Fruit fly (Drosophila melanogaster) whole organism, prepupa: ENCODE results near the gene CG34291.

Experiments used
- Blimp-1 ChIP-seq: fragments of 200-800 bp; sonication (Bioruptor generic); optimal IDR thresholded peaks from 3 replicates; lab custom pipeline; 2017; ENCODE audit warnings: missing biosample characterization, missing genetic modification characterization, mild to moderate bottlenecking, moderate library complexity, missing genetic modification reagents
- CG10631 ChIP-seq: fragments of 200-800 bp; sonication (Bioruptor generic); optimal IDR thresholded peaks from 2 replicates; lab custom pipeline; 2016; ENCODE audit warnings: missing biosample characterization, missing genetic modification characterization
- CG10669 ChIP-seq: fragments of 200-800 bp; sonication (Bioruptor generic); optimal IDR thresholded peaks from 3 replicates; lab custom pipeline; 2018; ENCODE audit warnings: missing biosample characterization, mild to moderate bottlenecking, missing genetic modification characterization, moderate library complexity
- CG11294 ChIP-seq: fragments of 200-800 bp; sonication (Bioruptor generic); IDR thresholded peaks from 2 replicates; pipeline ENCODE4 v1.3.6; 2022; ENCODE audit warnings: missing biosample characterization, missing genetic modification characterization
- CG11762 ChIP-seq: fragments of 200-800 bp; sonication (Bioruptor generic); optimal IDR thresholded peaks from 3 replicates; lab custom pipeline; 2016; ENCODE audit warnings: missing biosample characterization, missing genetic modification characterization; ENCODE audit not compliant: insufficient read depth
- CG1621 ChIP-seq: fragments of 200-800 bp; sonication (Bioruptor generic); optimal IDR thresholded peaks from 3 replicates; lab custom pipeline; 2018; ENCODE audit warnings: missing biosample characterization, mild to moderate bottlenecking, missing genetic modification characterization
- CG16779 ChIP-seq: fragments of 200-800 bp; sonication (Bioruptor generic); optimal IDR thresholded peaks from 3 replicates; lab custom pipeline; 2017; ENCODE audit warnings: missing biosample characterization, mild to moderate bottlenecking, missing genetic modification characterization
- CG32006 ChIP-seq: fragments of 200-800 bp; sonication (Bioruptor generic); optimal IDR thresholded peaks from 3 replicates; lab custom pipeline; 2017; ENCODE audit warnings: missing biosample characterization, mild to moderate bottlenecking, missing genetic modification characterization
- CG3919 ChIP-seq: fragments of 200-800 bp; sonication (Bioruptor generic); optimal IDR thresholded peaks from 3 replicates; lab custom pipeline; 2016; ENCODE audit warnings: missing biosample characterization, missing genetic modification characterization
- CG4318 ChIP-seq: fragments of 200-800 bp; sonication (Bioruptor generic); optimal IDR thresholded peaks from 3 replicates; lab custom pipeline; 2017; ENCODE audit warnings: missing biosample characterization, mild to moderate bottlenecking, missing genetic modification characterization
- CG6163 ChIP-seq: fragments of 200-800 bp; sonication (Bioruptor generic); IDR thresholded peaks from 3 replicates; pipeline ENCODE4 v1.3.6; 2022; ENCODE audit warnings: missing biosample characterization, missing genetic modification characterization
- CG6276 ChIP-seq: fragments of 200-800 bp; sonication (Bioruptor generic); optimal IDR thresholded peaks from 2 replicates; lab custom pipeline; 2017; ENCODE audit warnings: missing biosample characterization, mild to moderate bottlenecking, missing genetic modification characterization
- CG6792 ChIP-seq: fragments of 200-800 bp; sonication (Bioruptor generic); optimal IDR thresholded peaks from 3 replicates; lab custom pipeline; 2016; ENCODE audit warnings: missing biosample characterization, missing genetic modification characterization
- CG6808 ChIP-seq: fragments of 200-800 bp; sonication (Bioruptor generic); optimal IDR thresholded peaks from 3 replicates; lab custom pipeline; 2017; ENCODE audit warnings: missing biosample characterization, missing genetic modification characterization, mild to moderate bottlenecking, moderate library complexity, missing genetic modification reagents
- CG6854 ChIP-seq: fragments of 200-800 bp; sonication (Bioruptor generic); optimal IDR thresholded peaks from 2 replicates; lab custom pipeline; 2017; ENCODE audit warnings: missing biosample characterization, mild to moderate bottlenecking, missing genetic modification characterization
- CG7368 ChIP-seq: fragments of 200-800 bp; sonication (Bioruptor generic); optimal IDR thresholded peaks from 3 replicates; lab custom pipeline; 2016; ENCODE audit warnings: missing biosample characterization, missing genetic modification characterization
- CG8119 ChIP-seq: fragments of 200-800 bp; sonication (Bioruptor generic); IDR thresholded peaks from 3 replicates; pipeline ENCODE4 v1.3.6; 2022; ENCODE audit warnings: missing biosample characterization, missing genetic modification characterization
- CG8319 ChIP-seq: fragments of 200-800 bp; sonication (Bioruptor generic); optimal IDR thresholded peaks from 3 replicates; lab custom pipeline; 2016; ENCODE audit warnings: missing biosample characterization, missing genetic modification characterization
- CG9139 ChIP-seq: fragments of 200-800 bp; sonication (Bioruptor generic); optimal IDR thresholded peaks from 3 replicates; lab custom pipeline; 2017; ENCODE audit warnings: missing biosample characterization, mild to moderate bottlenecking, missing genetic modification characterization
- Eip75B ChIP-seq: fragments of 200-800 bp; sonication (Bioruptor generic); optimal IDR thresholded peaks from 3 replicates; lab custom pipeline; 2016; ENCODE audit warnings: missing biosample characterization, missing genetic modification characterization
- Eip78C ChIP-seq: fragments of 200-800 bp; sonication (Bioruptor generic); peaks from one replicate; lab custom pipeline; 2016; ENCODE audit warnings: missing biosample characterization, missing genetic modification characterization
- Eip93F ChIP-seq: fragments of 200-800 bp; sonication (Bioruptor generic); optimal IDR thresholded peaks from 2 replicates; lab custom pipeline; 2016; ENCODE audit warnings: missing biosample characterization, mild to moderate bottlenecking, missing genetic modification characterization
- Gug ChIP-seq: fragments of 200-800 bp; sonication (Bioruptor generic); IDR thresholded peaks from 2 replicates; pipeline ENCODE4 v1.3.6; 2022; ENCODE audit warnings: missing biosample characterization, missing genetic modification characterization
- Hr38 ChIP-seq: sonication (Bioruptor generic); optimal IDR thresholded peaks from 2 replicates; lab custom pipeline; 2016; ENCODE audit warnings: missing biosample characterization, missing genetic modification characterization
- Hr39 ChIP-seq: fragments of 200-800 bp; sonication (Bioruptor generic); optimal IDR thresholded peaks from 2 replicates; lab custom pipeline; 2016; ENCODE audit warnings: missing biosample characterization, missing genetic modification characterization
- Lpt ChIP-seq: fragments of 200-800 bp; sonication (Bioruptor generic); optimal IDR thresholded peaks from 3 replicates; lab custom pipeline; 2016; ENCODE audit warnings: missing biosample characterization, missing genetic modification characterization
- OdsH ChIP-seq: fragments of 200-800 bp; sonication (Bioruptor generic); optimal IDR thresholded peaks from 3 replicates; lab custom pipeline; 2016; ENCODE audit warnings: missing biosample characterization, missing genetic modification characterization
- Sox102F ChIP-seq: fragments of 200-800 bp; sonication (Bioruptor generic); optimal IDR thresholded peaks from 2 replicates; lab custom pipeline; 2016; ENCODE audit warnings: missing biosample characterization, mild to moderate bottlenecking, missing genetic modification characterization
- Sox14 ChIP-seq: fragments of 200-800 bp; sonication (Bioruptor generic); optimal IDR thresholded peaks from 3 replicates; lab custom pipeline; 2016; ENCODE audit warnings: missing biosample characterization, missing genetic modification characterization
- Sox15 ChIP-seq: fragments of 200-800 bp; sonication (Bioruptor generic); optimal IDR thresholded peaks from 3 replicates; lab custom pipeline; 2016; ENCODE audit warnings: missing biosample characterization, missing genetic modification characterization
- cyc ChIP-seq: fragments of 200-800 bp; sonication (Bioruptor generic); optimal IDR thresholded peaks from 3 replicates; lab custom pipeline; 2016; ENCODE audit warnings: missing biosample characterization, missing genetic modification characterization
- dsx ChIP-seq: fragments of 200-800 bp; optimal IDR thresholded peaks from 3 replicates; lab custom pipeline; 2019; ENCODE audit warnings: missing biosample characterization, mild to moderate bottlenecking, missing genetic modification characterization, moderate library complexity; ENCODE audit not compliant: poor library complexity, severe bottlenecking
- eg ChIP-seq: fragments of 200-800 bp; sonication (Bioruptor generic); IDR thresholded peaks from 3 replicates; pipeline ENCODE4 v1.3.6; 2022; ENCODE audit warnings: missing biosample characterization, missing genetic modification characterization
- esn ChIP-seq: fragments of 200-800 bp; sonication (Bioruptor generic); optimal IDR thresholded peaks from 2 replicates; lab custom pipeline; 2016; ENCODE audit warnings: missing biosample characterization, mild to moderate bottlenecking, missing genetic modification characterization, moderate library complexity
- fd59A ChIP-seq: fragments of 200-800 bp; sonication (Bioruptor generic); optimal IDR thresholded peaks from 2 replicates; lab custom pipeline; 2017; ENCODE audit warnings: missing biosample characterization, mild to moderate bottlenecking, missing genetic modification characterization, missing genetic modification reagents
- fd85E ChIP-seq: fragments of 200-800 bp; sonication (Bioruptor generic); optimal IDR thresholded peaks from 3 replicates; lab custom pipeline; 2016; ENCODE audit warnings: missing biosample characterization, missing genetic modification characterization
- fkh ChIP-seq: fragments of 200-800 bp; sonication (Bioruptor generic); optimal IDR thresholded peaks from 3 replicates; lab custom pipeline; 2017; ENCODE audit warnings: missing biosample characterization, mild to moderate bottlenecking, missing genetic modification characterization, moderate library complexity
- lz ChIP-seq: fragments of 200-800 bp; sonication (Bioruptor generic); optimal IDR thresholded peaks from 3 replicates; lab custom pipeline; 2016; ENCODE audit warnings: missing biosample characterization, missing genetic modification characterization
- pdm3 ChIP-seq: fragments of 200-800 bp; sonication (Bioruptor generic); optimal IDR thresholded peaks from 3 replicates; lab custom pipeline; 2016; ENCODE audit warnings: missing biosample characterization, missing genetic modification characterization
- salr ChIP-seq, 2 experiments: fragments of 200-800 bp; sonication (Bioruptor generic); optimal IDR thresholded peaks; 3 replicates each; lab custom pipeline; 2016 to 2018; ENCODE audit warnings: missing biosample characterization in 2 of 2, missing genetic modification characterization in 2 of 2, mild to moderate bottlenecking in 1 of 2
- spab ChIP-seq: fragments of 200-800 bp; sonication (Bioruptor generic); optimal IDR thresholded peaks from 2 replicates; lab custom pipeline; 2017; ENCODE audit warnings: missing biosample characterization, mild to moderate bottlenecking, missing genetic modification characterization, missing genetic modification reagents
- ss ChIP-seq, 2 experiments: fragments of 200-800 bp; sonication (Bioruptor generic); optimal IDR thresholded peaks; 2 replicates in 1 of 2; 3 replicates in 1 of 2; lab custom pipeline; 2017 to 2018; ENCODE audit warnings: mild to moderate bottlenecking in 2 of 2, missing biosample characterization in 2 of 2, missing genetic modification characterization in 2 of 2, moderate library complexity in 1 of 2
- topi ChIP-seq: fragments of 200-800 bp; sonication (Bioruptor generic); optimal IDR thresholded peaks from 3 replicates; lab custom pipeline; 2016; ENCODE audit warnings: missing biosample characterization, missing genetic modification characterization
- vri ChIP-seq: fragments of 200-800 bp; sonication (Bioruptor generic); optimal IDR thresholded peaks from 3 replicates; lab custom pipeline; 2016; ENCODE audit warnings: missing biosample characterization, mild to moderate bottlenecking, missing genetic modification characterization

CG34291 gene

dm6 chr3R:26442609-26443180 is 17.1 kb upstream of the CG34291 start (continued):
- TF ChIP-seq esn (GFP tag; lab: Kevin White, UChicago) (no peak), CG10669 (no peak), Lpt (GFP tag; lab: Kevin White, UChicago) (no peak), spab (GFP tag; lab: Kevin White, UChicago) (peak; percentile 3), pdm3 (no peak), Hr38 (GFP tag; lab: Kevin White, UChicago) (no peak), CG9139 (GFP tag; lab: Kevin White, UChicago) (no peak), CG4318 (GFP tag; lab: Kevin White, UChicago) (no peak), CG8119 (peak; percentile 55), CG8319 (GFP tag; lab: Kevin White, UChicago) (no peak), CG6808 (GFP tag; lab: Kevin White, UChicago) (peak; percentile 5), eg (GFP tag; lab: Robert Waterston, UW) (peak; percentile 72; the same call in 2 of the 3 replicates), Eip93F (GFP tag; lab: Kevin White, UChicago) (no peak), fd85E (GFP tag; lab: Kevin White, UChicago) (no peak), dsx (GFP tag; lab: Kevin White, UChicago) (peak; percentile 14), Sox102F (GFP tag; lab: Kevin White, UChicago) (no peak), Eip75B (GFP tag; lab: Kevin White, UChicago) (no peak)

dm6 chr3R:26440455-26441196 is 15.0 kb upstream of the CG34291 start, which contains the start of gene tx:
TSS of gene tx (plus strand) at chr3R:26440778.
- TF ChIP-seq CG11762 (GFP tag; lab: Kevin White, UChicago) (no peak), CG6276 (GFP tag; lab: Kevin White, UChicago) (peak; percentile 16), Gug (GFP tag; lab: Robert Waterston, UW) (no peak), CG6808 (GFP tag; lab: Kevin White, UChicago) (peak; percentile 18), eg (GFP tag; lab: Robert Waterston, UW) (peak; percentile 38; the same call in 2 of the 3 replicates), Blimp-1 (GFP tag; lab: Kevin White, UChicago) (peak; percentile 73), Lpt (GFP tag; lab: Kevin White, UChicago) (peak; percentile 10), lz (no peak), CG8119 (no peak), Sox15 (no peak), pdm3 (no peak), Eip78C (GFP tag; lab: Kevin White, UChicago) (peak; percentile 72), Hr39 (GFP tag; lab: Kevin White, UChicago) (no peak), vri (no peak), CG6854 (peak; percentile 75), CG32006 (peak; percentile 15), ss (GFP tag; optimal IDR thresholded peaks at IDR 0.05; lab: Kevin White, UChicago) (peak in 1 of 2 experiments; percentile 2), CG3919 (GFP tag; lab: Kevin White, UChicago) (peak; percentile 8), CG1621 (tag; lab: Kevin White, UChicago) (peak; percentile 41)

- TF ChIP-seq Sox14 (peak; percentile 46), OdsH (GFP tag; lab: Kevin White, UChicago) (peak; percentile 57), CG6163 (GFP tag; lab: Robert Waterston, UW) (peak; percentile 65; the same call in 2 of the 3 replicates), CG6854 (no peak), vri (peak; percentile 3), Gug (GFP tag; lab: Robert Waterston, UW) (peak; percentile 59), CG10631 (GFP tag; lab: Kevin White, UChicago) (peak; percentile 4), CG11294 (GFP tag; lab: Robert Waterston, UW) (no peak), CG8319 (GFP tag; lab: Kevin White, UChicago) (peak; percentile 12), CG16779 (no peak), CG9139 (GFP tag; lab: Kevin White, UChicago) (no peak), CG11762 (GFP tag; lab: Kevin White, UChicago) (peak; percentile 14), Eip75B (GFP tag; lab: Kevin White, UChicago) (peak; percentile 36), fkh (GFP tag; lab: Kevin White, UChicago) (no peak), salr (GFP tag; optimal IDR thresholded peaks at IDR 0.05; lab: Kevin White, UChicago) (peak in 1 of 2 experiments; percentile 29), cyc (GFP tag; lab: Kevin White, UChicago) (peak; percentile 65), CG7368 (GFP tag; lab: Kevin White, UChicago) (no peak), CG6792 (peak; percentile 45), topi (GFP tag; lab: Kevin White, UChicago) (peak; percentile 57), Sox15 (no peak), CG6808 (GFP tag; lab: Kevin White, UChicago) (no peak), fd59A (GFP tag; lab: Kevin White, UChicago) (no peak), Hr39 (GFP tag; lab: Kevin White, UChicago) (peak; percentile 68), CG1621 (tag; lab: Kevin White, UChicago) (peak; percentile 25)
Observed at dm6 chr3R:26436540-26436939, 11.0 kb upstream of the CG34291 start.
